Fruit fly (Drosophila melanogaster) S2 (cell line): ENCODE results near the gene CG44362.

Experiments
- CG8478 ChIP-seq: fragments of >200 bp; optimal IDR thresholded peaks from 2 replicates; lab custom pipeline; 2018
- CTCF ChIP-seq, 2 experiments: fragments of >200 bp; optimal IDR thresholded peaks; 2 replicates each; lab custom pipeline; 2018

DNA sequence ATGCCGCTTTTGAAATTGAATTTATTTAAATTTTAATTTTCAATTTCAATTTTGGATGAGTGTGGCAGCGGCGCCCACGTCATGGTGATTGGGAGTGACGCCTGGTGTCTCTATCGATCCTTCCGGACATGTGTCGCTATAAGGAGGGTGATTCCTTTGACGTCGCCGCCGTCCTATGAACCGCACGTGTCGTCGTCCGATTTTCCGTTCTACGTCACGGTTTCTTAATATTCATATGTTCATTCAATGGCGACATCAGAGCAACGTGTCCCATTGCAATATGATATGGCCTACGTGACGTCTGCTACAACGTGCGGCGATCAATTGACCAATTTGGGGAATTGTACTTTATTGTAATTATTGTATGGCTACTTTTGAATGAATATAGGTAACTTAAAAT is 35.1 kb downstream of the CG44362 start:
- TF ChIP-seq CTCF (optimal IDR thresholded peaks at IDR 0.05; lab: Kevin White, UChicago), result no peak
- no peak for TF ChIP-seq CG8478 (lab: Kevin White, UChicago)
